Worm (Caenorhabditis elegans) whole organism, L4 larva: ENCODE measurements around the gene ubc-20.

Source experiments
- Y75B8A.6 ChIP-seq: fragments of 200-800 bp; sonication (Bioruptor generic); IDR thresholded peaks from 2 replicates; pipeline ENCODE4 v1.3.6; 2022; ENCODE audit warnings: missing genetic modification reagents, missing genetic modification characterization, missing compliant biosample characterization
- lir-3 ChIP-seq: sonication (generic microtip); optimal IDR thresholded peaks from 2 replicates; lab custom pipeline; 2016; ENCODE audit warnings: mild to moderate bottlenecking, missing genetic modification characterization, missing compliant biosample characterization
- mep-1 ChIP-seq: fragments of 150-350 bp; sonication (generic microtip); optimal IDR thresholded peaks from 3 replicates; lab custom pipeline; 2014; ENCODE audit warnings: missing biosample characterization, missing genetic modification characterization
- zfp-2 ChIP-seq: sonication (generic microtip); optimal IDR thresholded peaks from 2 replicates; lab custom pipeline; 2016; ENCODE audit warnings: mild to moderate bottlenecking, missing genetic modification characterization, missing compliant biosample characterization

ce11 chrIII:203953-204352 is 15.3 kb downstream of the ubc-20 start:
- TF ChIP-seq Y75B8A.6 (GFP tag; lab: Robert Waterston, UW) = no peak
- no peak for TF ChIP-seq mep-1 (tag; lab: Kevin White, UChicago)
- TF ChIP-seq lir-3 (tag; lab: Kevin White, UChicago) = no peak
- TF ChIP-seq zfp-2 (tag; lab: Kevin White, UChicago) = no peak
